Fruit fly (Drosophila melanogaster) whole organism, wandering third instar larva: ENCODE results near the gene CG32376.

Source experiments
- CG32264 ChIP-seq: fragments of 200-800 bp; sonication (Bioruptor generic); optimal IDR thresholded peaks from 2 replicates; lab custom pipeline; 2016; ENCODE audit warnings: missing biosample characterization, missing genetic modification characterization
- CrebA ChIP-seq: fragments of 200-800 bp; sonication (Bioruptor generic); optimal IDR thresholded peaks from 2 replicates; lab custom pipeline; 2016; ENCODE audit warnings: missing biosample characterization, mild to moderate bottlenecking, missing genetic modification characterization, borderline replicate concordance
- Dfd ChIP-seq: fragments of >200 bp; optimal IDR thresholded peaks from 2 replicates; lab custom pipeline; 2017; ENCODE audit warnings: missing biosample characterization, missing genetic modification characterization
- HLH106 ChIP-seq: fragments of 200-800 bp; optimal IDR thresholded peaks from 3 replicates; lab custom pipeline; 2019; ENCODE audit warnings: missing biosample characterization, mild to moderate bottlenecking, missing genetic modification characterization, moderate library complexity
- Hr83 ChIP-seq: fragments of 200-300 bp; sonication (Bioruptor generic); optimal IDR thresholded peaks from 2 replicates; lab custom pipeline; 2016; ENCODE audit warnings: missing biosample characterization, mild to moderate bottlenecking, missing genetic modification characterization, moderate library complexity; ENCODE audit not compliant: poor library complexity, severe bottlenecking
- N ChIP-seq: fragments of >200 bp; optimal IDR thresholded peaks from 2 replicates; lab custom pipeline; 2018; ENCODE audit warnings: missing biosample characterization, missing external identifiers, missing genetic modification characterization
- brk ChIP-seq: fragments of 200-800 bp; sonication (Bioruptor generic); optimal IDR thresholded peaks from 2 replicates; lab custom pipeline; 2016; ENCODE audit warnings: missing biosample characterization, mild to moderate bottlenecking, missing genetic modification characterization
- dmrt93B ChIP-seq: fragments of 200-800 bp; sonication (Bioruptor generic); optimal IDR thresholded peaks from 2 replicates; lab custom pipeline; 2018; ENCODE audit warnings: missing biosample characterization, mild to moderate bottlenecking, missing genetic modification characterization
- h ChIP-seq: fragments of 200-800 bp; sonication (Bioruptor generic); optimal IDR thresholded peaks from 3 replicates; lab custom pipeline; 2016; ENCODE audit warnings: missing biosample characterization, mild to moderate bottlenecking, missing genetic modification characterization
- pan ChIP-seq: fragments of >200 bp; optimal IDR thresholded peaks from 2 replicates; lab custom pipeline; 2017
- psq ChIP-seq: fragments of 200-800 bp; sonication (Bioruptor generic); optimal IDR thresholded peaks from 3 replicates; lab custom pipeline; 2017; ENCODE audit warnings: missing biosample characterization, mild to moderate bottlenecking, missing genetic modification characterization, moderate library complexity
- rgr ChIP-seq: fragments of 200-800 bp; sonication (Bioruptor generic); optimal IDR thresholded peaks from 3 replicates; lab custom pipeline; 2016; ENCODE audit warnings: missing biosample characterization, mild to moderate bottlenecking, missing genetic modification characterization
- tai ChIP-seq: sonication (Bioruptor generic); optimal IDR thresholded peaks from 2 replicates; lab custom pipeline; 2016; ENCODE audit warnings: missing biosample characterization, missing genetic modification characterization
- usp ChIP-seq: fragments of >200 bp; optimal IDR thresholded peaks from 2 replicates; lab custom pipeline; 2017; ENCODE audit warnings: missing biosample characterization, missing genetic modification characterization

DNA sequence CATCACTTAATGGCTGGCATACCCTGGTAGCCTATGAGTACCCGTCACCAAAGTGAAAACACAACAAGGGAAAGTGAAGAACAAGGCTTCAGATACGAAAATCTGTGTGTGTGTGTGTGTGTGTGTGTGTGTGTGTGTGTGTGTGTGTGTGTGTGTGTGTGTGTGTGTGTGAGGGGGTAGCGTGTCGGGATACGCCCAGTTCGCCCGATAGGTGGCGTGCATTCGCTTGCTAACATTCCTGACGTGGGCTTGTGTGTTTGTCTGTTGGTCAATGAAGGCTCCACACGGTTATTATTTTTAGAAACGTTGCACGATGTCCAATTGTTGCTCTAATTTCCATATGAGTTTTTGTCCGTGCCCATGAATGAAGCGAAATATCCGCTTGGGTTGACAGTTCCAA is 18.3 kb upstream of the CG32376 start:
- TF ChIP-seq HLH106 (tag; lab: Kevin White, UChicago) (no peak), h (no peak), Dfd (no peak), psq (GFP tag; lab: Kevin White, UChicago) (no peak), usp (no peak), CG32264 (GFP tag; lab: Kevin White, UChicago) (no peak), N (GFP tag; lab: Kevin White, UChicago) (no peak), brk (GFP tag; lab: Kevin White, UChicago) (no peak), pan (no peak), CrebA (no peak), Hr83 (GFP tag; lab: Kevin White, UChicago) (no peak), rgr (GFP tag; lab: Kevin White, UChicago) (no peak), dmrt93B (GFP tag; lab: Kevin White, UChicago) (no peak), tai (no peak)
